Fruit fly (Drosophila melanogaster) whole organism, larva: ENCODE measurements around the gene Smvt.

Experiments
- noc ChIP-seq: fragments of 200-800 bp; sonication (Bioruptor generic); optimal IDR thresholded peaks from 3 replicates; lab custom pipeline; 2019; ENCODE audit warnings: missing biosample characterization, mild to moderate bottlenecking, missing genetic modification characterization, moderate library complexity

The Smvt gene

dm6 chr3R:31761529-31762009 is at the start of gene Smvt:
Smvt (minus strand) TSS chr3R:31761579.
- TF ChIP-seq noc (tag; lab: Kevin White, UChicago): peak; percentile 4

- no peak for TF ChIP-seq noc (tag; lab: Kevin White, UChicago)
Observed at dm6 chr3R:31810073-31810530, 48.7 kb upstream of the Smvt start, which contains the start of gene Rift. Rift (minus strand) TSS chr3R:31810186.

dm6 chr3R:31809622-31810021 is 48.2 kb upstream of the Smvt start:
- TF ChIP-seq noc (tag; lab: Kevin White, UChicago): no peak

dm6 chr3R:31808571-31808970 is 47.2 kb upstream of the Smvt start:
- no peak for TF ChIP-seq noc (tag; lab: Kevin White, UChicago)

- no peak for TF ChIP-seq noc (tag; lab: Kevin White, UChicago)
Observed at dm6 chr3R:31805228-31805738, 43.9 kb upstream of the Smvt start, which contains the start of the genes CG42233 and CG1971. CG42233 (minus strand) TSS chr3R:31805278. CG1971 (plus strand) TSS chr3R:31805468.

- TF ChIP-seq noc (tag; lab: Kevin White, UChicago): no peak
Observed at dm6 chr3R:31800663-31801062, 39.3 kb upstream of the Smvt start, which contains the start of gene Ir100a. Ir100a (plus strand) TSS chr3R:31800963.

dm6 chr3R:31794457-31794856 is 33.1 kb upstream of the Smvt start:
- TF ChIP-seq noc (tag; lab: Kevin White, UChicago): no peak

- no peak for TF ChIP-seq noc (tag; lab: Kevin White, UChicago)
Observed at dm6 chr3R:31793664-31794417, 32.5 kb upstream of the Smvt start, which contains the start of the genes Mccc1 and Acf. Mccc1 (minus strand) TSS chr3R:31793907. Acf (plus strand) TSS chr3R:31793981.

dm6 chr3R:31777482-31778165 is 16.2 kb upstream of the Smvt start:
- TF ChIP-seq noc (tag; lab: Kevin White, UChicago): no peak

- peak; percentile 66 for TF ChIP-seq noc (tag; lab: Kevin White, UChicago)
Observed at dm6 chr3R:31776583-31777362, 15.4 kb upstream of the Smvt start, which contains the start of the genes CG2126 and faf. CG2126 (minus strand) TSS chr3R:31776652. faf (plus strand) TSS chr3R:31777020.

- no peak for TF ChIP-seq noc (tag; lab: Kevin White, UChicago)
Observed at dm6 chr3R:31771790-31772576, 10.6 kb upstream of the Smvt start, which contains the start of the genes betaGlu and sip3. betaGlu (minus strand) TSS chr3R:31771848. sip3 (plus strand) TSS chr3R:31772219.

dm6 chr3R:31768198-31768597 is 6.8 kb upstream of the Smvt start:
- TF ChIP-seq noc (tag; lab: Kevin White, UChicago): no peak

dm6 chr3R:31767528-31767927 is 6.1 kb upstream of the Smvt start:
- no peak for TF ChIP-seq noc (tag; lab: Kevin White, UChicago)

dm6 chr3R:31765145-31765544 is 3.8 kb upstream of the Smvt start:
- no peak for TF ChIP-seq noc (tag; lab: Kevin White, UChicago)
